Fruit fly (Drosophila melanogaster) whole organism, wandering third instar larva: ENCODE data around the gene CG11560.

Experiments
- h ChIP-seq: fragments of 200-800 bp; sonication (Bioruptor generic); optimal IDR thresholded peaks from 3 replicates; lab custom pipeline; 2016; ENCODE audit warnings: missing biosample characterization, mild to moderate bottlenecking, missing genetic modification characterization
- usp ChIP-seq: fragments of >200 bp; optimal IDR thresholded peaks from 2 replicates; lab custom pipeline; 2017; ENCODE audit warnings: missing biosample characterization, missing genetic modification characterization

DNA sequence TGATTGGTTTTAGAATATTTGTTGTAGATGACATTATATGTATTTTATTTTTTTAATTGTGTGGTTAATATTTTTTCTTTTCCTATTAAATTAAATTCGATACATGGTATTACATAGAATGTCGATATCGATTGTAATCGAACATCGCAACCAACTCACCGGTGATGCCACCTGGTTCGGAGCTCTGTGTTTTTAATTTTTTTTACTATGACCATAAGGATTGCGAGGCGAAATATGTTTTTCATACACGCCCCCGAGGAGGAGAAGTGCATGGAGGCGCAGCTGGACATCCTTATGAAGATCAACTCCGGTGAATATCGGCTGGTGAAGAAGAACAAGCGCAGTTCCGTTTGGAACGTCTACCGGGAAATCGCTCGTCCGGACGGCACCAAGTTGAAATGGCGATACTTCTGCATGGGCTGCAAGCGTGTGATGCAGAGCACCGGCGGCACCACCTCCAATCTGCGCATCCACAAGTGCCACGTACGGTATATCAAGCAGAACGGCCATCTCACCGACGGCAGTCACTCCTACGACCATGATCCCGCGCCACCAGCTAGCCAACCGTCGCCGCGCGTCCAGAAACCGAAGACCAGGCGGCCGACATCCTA, at the start of gene CG11560:
- TF ChIP-seq usp (no peak), h (GFP tag; lab: Kevin White, UChicago) (no peak)
